Fruit fly (Drosophila melanogaster) whole organism, pupa: ENCODE measurements around the gene Gr89a.

Source experiments
- CG12605 ChIP-seq: fragments of 200-800 bp; sonication (Bioruptor generic); IDR thresholded peaks from 2 replicates; pipeline ENCODE4 v1.3.6; 2022; ENCODE audit warnings: missing biosample characterization, missing genetic modification characterization
- CG14655 ChIP-seq: fragments of 200-800 bp; sonication (Bioruptor generic); optimal IDR thresholded peaks from 3 replicates; lab custom pipeline; 2017; ENCODE audit warnings: mild to moderate bottlenecking, missing biosample characterization, missing genetic modification reagents, missing genetic modification characterization
- CG15710 ChIP-seq: fragments of 200-800 bp; sonication (Bioruptor generic); optimal IDR thresholded peaks from 2 replicates; lab custom pipeline; 2018; ENCODE audit warnings: missing biosample characterization, mild to moderate bottlenecking, missing genetic modification characterization, moderate library complexity
- CG32121 ChIP-seq: fragments of 200-800 bp; sonication (Bioruptor generic); IDR thresholded peaks from 2 replicates; pipeline ENCODE4 v1.3.6; 2022; ENCODE audit warnings: missing biosample characterization, missing genetic modification characterization
- CG34367 ChIP-seq: fragments of 200-800 bp; sonication (Bioruptor generic); optimal IDR thresholded peaks from 2 replicates; lab custom pipeline; 2018; ENCODE audit warnings: missing biosample characterization, mild to moderate bottlenecking, missing genetic modification characterization
- CG8301 ChIP-seq: fragments of 200-800 bp; sonication (Bioruptor generic); optimal IDR thresholded peaks from 2 replicates; lab custom pipeline; 2018; ENCODE audit warnings: missing biosample characterization, mild to moderate bottlenecking, missing genetic modification characterization
- CG9948 ChIP-seq: fragments of 200-800 bp; sonication (Bioruptor generic); optimal IDR thresholded peaks from 2 replicates; lab custom pipeline; 2018; ENCODE audit warnings: missing biosample characterization, mild to moderate bottlenecking, missing genetic modification characterization, moderate library complexity
- D1 ChIP-seq: fragments of 200-800 bp; sonication (Bioruptor generic); optimal IDR thresholded peaks from 2 replicates; lab custom pipeline; 2018; ENCODE audit warnings: missing biosample characterization, mild to moderate bottlenecking, missing genetic modification characterization, moderate library complexity
- EcR ChIP-seq: fragments of 200-800 bp; sonication (Bioruptor generic); optimal IDR thresholded peaks from 3 replicates; lab custom pipeline; 2019; ENCODE audit warnings: missing biosample characterization, missing genetic modification characterization, mild to moderate bottlenecking, moderate library complexity, missing genetic modification reagents
- Ets98B ChIP-seq: fragments of 200-800 bp; sonication (Bioruptor generic); IDR thresholded peaks from 2 replicates; pipeline ENCODE4 v1.3.6; 2022; ENCODE audit warnings: missing biosample characterization, missing genetic modification characterization
- Pif1B ChIP-seq: fragments of 200-800 bp; sonication (Bioruptor generic); optimal IDR thresholded peaks from 3 replicates; lab custom pipeline; 2016; ENCODE audit warnings: missing biosample characterization, missing genetic modification characterization
- Snoo ChIP-seq: fragments of 200-800 bp; sonication (Bioruptor generic); optimal IDR thresholded peaks from 3 replicates; lab custom pipeline; 2017; ENCODE audit warnings: missing biosample characterization, mild to moderate bottlenecking, missing genetic modification characterization, inconsistent platforms
- fd96Ca ChIP-seq: fragments of 200-800 bp; sonication (Bioruptor generic); IDR thresholded peaks from 3 replicates; pipeline ENCODE4 v1.3.6; 2022; ENCODE audit warnings: missing biosample characterization, missing genetic modification characterization
- rn ChIP-seq: fragments of 200-800 bp; sonication (Bioruptor generic); IDR thresholded peaks from 2 replicates; pipeline ENCODE4 v1.3.6; 2022; ENCODE audit warnings: missing biosample characterization, missing genetic modification characterization

DNA sequence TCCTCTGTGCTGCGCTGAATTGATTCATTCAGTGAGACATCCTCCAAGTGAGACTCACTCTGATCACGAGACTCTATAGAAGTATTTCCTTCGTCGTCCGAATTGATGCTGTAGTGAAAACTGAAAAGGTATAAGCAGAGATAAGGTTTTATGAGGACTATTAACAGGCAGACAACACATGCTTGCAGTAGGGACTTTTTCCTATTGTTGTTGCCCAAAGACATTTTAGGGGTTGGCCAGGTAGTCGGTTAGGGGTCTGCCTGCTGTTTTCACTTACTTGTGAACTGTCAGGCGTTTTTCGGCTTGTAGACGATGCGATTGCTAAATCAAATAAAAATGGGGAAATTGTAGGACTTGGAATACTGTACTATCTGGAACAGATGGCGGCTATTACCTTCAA, 30.2 kb downstream of the Gr89a start:
- no peak for TF ChIP-seq CG8301
- TF ChIP-seq Pif1B: no peak
- no peak for TF ChIP-seq D1 (tag; lab: Kevin White, UChicago)
- no peak for TF ChIP-seq Ets98B (GFP tag; lab: Robert Waterston, UW)
- TF ChIP-seq EcR (GFP tag; lab: Kevin White, UChicago): no peak
- TF ChIP-seq CG32121 (GFP tag; lab: Robert Waterston, UW): no peak
- TF ChIP-seq CG34367 (tag; lab: Kevin White, UChicago): no peak
- no peak for TF ChIP-seq CG12605 (GFP tag; lab: Robert Waterston, UW)
- TF ChIP-seq CG9948: no peak
- no peak for TF ChIP-seq fd96Ca (GFP tag; lab: Robert Waterston, UW)
- no peak for TF ChIP-seq CG15710 (tag; lab: Kevin White, UChicago)
- no peak for TF ChIP-seq CG14655 (GFP tag; lab: Kevin White, UChicago)
- no peak for TF ChIP-seq Snoo (tag; lab: Kevin White, UChicago)
- TF ChIP-seq rn (GFP tag; lab: Robert Waterston, UW): no peak
